Worm (Caenorhabditis elegans) whole organism, L4/young adult: ENCODE results near the gene ccch-3.

Experiments
- W03F9.2 ChIP-seq: fragments of 150-350 bp; optimal IDR thresholded peaks from 2 replicates; lab custom pipeline; 2014; ENCODE audit warnings: missing biosample characterization, missing genetic modification characterization
- him-1 ChIP-seq: sonication (generic microtip); optimal IDR thresholded peaks from 2 replicates; lab custom pipeline; 2016; ENCODE audit warnings: missing genotype, missing genetic modification reagents, missing genetic modification characterization, missing compliant biosample characterization

DNA sequence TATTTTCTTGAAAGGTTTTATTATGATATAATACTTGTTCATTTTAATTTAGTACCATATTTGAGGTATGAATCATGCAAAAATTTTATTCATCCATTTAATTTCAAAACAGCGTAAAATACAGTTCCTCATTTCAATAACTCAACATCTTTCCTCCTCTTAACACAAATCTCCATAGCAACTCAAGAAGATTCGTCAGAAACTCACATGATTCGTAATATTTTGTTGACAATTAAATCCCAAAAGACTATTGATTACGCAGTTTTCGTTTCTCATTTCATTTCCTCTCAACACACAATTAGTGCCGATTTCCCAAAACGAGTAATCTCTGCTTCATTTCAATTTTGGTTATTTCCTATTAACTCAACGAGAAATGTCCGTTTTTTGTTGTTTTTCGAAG is 48.8 kb upstream of the ccch-3 start, which contains the start of gene R11D1.2:
- TF ChIP-seq him-1 (tag; lab: Kevin White, UChicago) (no peak), W03F9.2 (tag; lab: Kevin White, UChicago) (no peak)
